Fruit fly (Drosophila melanogaster): ENCODE data around the gene Tsp.

Tsp gene

dm6 chr2L:6663562-6664051, 45.3 kb downstream of the Tsp start, which contains the start of the genes CG13771, CG34310 and cup (continued):
- TF ChIP-seq ranshi (GFP tag; IDR thresholded peaks at IDR 0.05): no peak

dm6 chr2L:6657969-6658748, 50.7 kb downstream of the Tsp start, which contains the start of the genes CG31636 and Ube4A:
Gene CG31636 (minus strand): TSS chr2L:6658152.
Gene Ube4A (plus strand): TSS chr2L:6658517.
- TF ChIP-seq MBD-R2 (GFP tag; IDR thresholded peaks at IDR 0.05): peak; percentile 66
- 0 out of 2 replicates have a peak, but pooled peaks have one; percentile 19 for TF ChIP-seq CG13287 (GFP tag; IDR thresholded peaks at IDR 0.05; ENCODE audit: partially characterized antibody)
- peak; percentile 67 for TF ChIP-seq pzg (GFP tag; optimal IDR thresholded peaks at IDR 0.05)
- peak; percentile 82 for TF ChIP-seq exex (tag; optimal IDR thresholded peaks at IDR 0.05)
- TF ChIP-seq sens-2 (GFP tag; IDR thresholded peaks at IDR 0.05): 0 out of 2 replicates have a peak, but pooled peaks have one; percentile 26
- peak; percentile 94 for TF ChIP-seq Dp (GFP tag; optimal IDR thresholded peaks at IDR 0.05)
- 0 out of 3 replicates have a peak, but pooled peaks have one; percentile 37 for TF ChIP-seq vnd (GFP tag; IDR thresholded peaks at IDR 0.05; ENCODE audit: partially characterized antibody)
- no peak for TF ChIP-seq fd102C (GFP tag; optimal IDR thresholded peaks at IDR 0.05)
- TF ChIP-seq Abd-B (GFP tag; optimal IDR thresholded peaks at IDR 0.05): no peak
- TF ChIP-seq wek (GFP tag; optimal IDR thresholded peaks at IDR 0.05): peak; percentile 96
- TF ChIP-seq trem (tag; optimal IDR thresholded peaks at IDR 0.05): peak; percentile 10
- TF ChIP-seq Opbp (GFP tag; IDR thresholded peaks at IDR 0.05; ENCODE audit: partially characterized antibody): no peak
- peak; percentile 94 for TF ChIP-seq E2f2 (GFP tag; IDR thresholded peaks at IDR 0.05)
- peak; percentile 42 for TF ChIP-seq stwl (tag; optimal IDR thresholded peaks at IDR 0.05)
- TF ChIP-seq D19A (tag; optimal IDR thresholded peaks at IDR 0.05): no peak
- peak; percentile 75 for TF ChIP-seq Med (GFP tag)
- TF ChIP-seq HmgD (GFP tag; optimal IDR thresholded peaks at IDR 0.05): no peak
- TF ChIP-seq CG10147 (GFP tag; optimal IDR thresholded peaks at IDR 0.05): no peak
- TF ChIP-seq YL-1 (GFP tag; optimal IDR thresholded peaks at IDR 0.05): peak; percentile 30
- TF ChIP-seq CG7745 (tag; optimal IDR thresholded peaks at IDR 0.05): peak; percentile 86
- TF ChIP-seq CG10267 (tag; optimal IDR thresholded peaks at IDR 0.05): peak; percentile 22
- TF ChIP-seq MESR4 (GFP tag; optimal IDR thresholded peaks at IDR 0.05): peak; percentile 82
- TF ChIP-seq CG17802 (tag; optimal IDR thresholded peaks at IDR 0.05): peak; percentile 24
- no peak for TF ChIP-seq Rx (GFP tag; IDR thresholded peaks at IDR 0.05)
- TF ChIP-seq gfzf (GFP tag; optimal IDR thresholded peaks at IDR 0.05): peak; percentile 74
- TF ChIP-seq crp (GFP tag; optimal IDR thresholded peaks at IDR 0.05): peak in 1 of 2 experiments; percentile 25
- TF ChIP-seq CG9797 (GFP tag; optimal IDR thresholded peaks at IDR 0.05): peak; percentile 69
- no peak for TF ChIP-seq Awh (GFP tag; IDR thresholded peaks at IDR 0.05)
- TF ChIP-seq CG4617 (GFP tag; optimal IDR thresholded peaks at IDR 0.05; ENCODE audit: borderline replicate concordance): peak; percentile 88
- no peak for TF ChIP-seq dmrt99B (tag; optimal IDR thresholded peaks at IDR 0.05)
- TF ChIP-seq CG14710 (tag; optimal IDR thresholded peaks at IDR 0.05): peak; percentile 11
- TF ChIP-seq crol (GFP tag; IDR thresholded peaks at IDR 0.05): no peak
- no peak for TF ChIP-seq CG4707 (GFP tag; optimal IDR thresholded peaks at IDR 0.05)

dm6 chr2L:6656264-6656676, 52.6 kb downstream of the Tsp start, which contains the start of gene CG31633:
Gene CG31633 (minus strand): TSS chr2L:6656321.
- TF ChIP-seq bbx (GFP tag; IDR thresholded peaks at IDR 0.05; ENCODE audit: partially characterized antibody): peak; percentile 70
- TF ChIP-seq CG30020 (tag; optimal IDR thresholded peaks at IDR 0.05): no peak
- peak; percentile 91 for TF ChIP-seq CG34224 (GFP tag; IDR thresholded peaks at IDR 0.05; ENCODE audit: partially characterized antibody)
- TF ChIP-seq HLHmδ (GFP tag; optimal IDR thresholded peaks at IDR 0.05): no peak
- no peak for TF ChIP-seq pb (GFP tag; optimal IDR thresholded peaks at IDR 0.05)
- no peak for TF ChIP-seq Atf-2 (GFP tag; optimal IDR thresholded peaks at IDR 0.05)
- TF ChIP-seq Dll (GFP tag; IDR thresholded peaks at IDR 0.05; ENCODE audit: partially characterized antibody): peak; percentile 71
- peak; percentile 55 for TF ChIP-seq Med (GFP tag)
- TF ChIP-seq Doc2 (GFP tag; IDR thresholded peaks at IDR 0.05): no peak
- peak; percentile 72; the same call in 2 of the 3 replicates for TF ChIP-seq CG6791 (GFP tag; IDR thresholded peaks at IDR 0.05; ENCODE audit: partially characterized antibody)
- TF ChIP-seq az2 (GFP tag; optimal IDR thresholded peaks at IDR 0.05): no peak
- no peak for TF ChIP-seq Stat92E (GFP tag; optimal IDR thresholded peaks at IDR 0.05)
